Fruit fly (Drosophila melanogaster) S2 (cell line): Measurements from ENCODE around the gene mtgo.

Experiments
- CG8478 ChIP-seq: fragments of >200 bp; optimal IDR thresholded peaks from 2 replicates; lab custom pipeline; 2018
- CTCF ChIP-seq, 2 experiments: fragments of >200 bp; optimal IDR thresholded peaks; 2 replicates each; lab custom pipeline; 2018

The mtgo gene

DNA sequence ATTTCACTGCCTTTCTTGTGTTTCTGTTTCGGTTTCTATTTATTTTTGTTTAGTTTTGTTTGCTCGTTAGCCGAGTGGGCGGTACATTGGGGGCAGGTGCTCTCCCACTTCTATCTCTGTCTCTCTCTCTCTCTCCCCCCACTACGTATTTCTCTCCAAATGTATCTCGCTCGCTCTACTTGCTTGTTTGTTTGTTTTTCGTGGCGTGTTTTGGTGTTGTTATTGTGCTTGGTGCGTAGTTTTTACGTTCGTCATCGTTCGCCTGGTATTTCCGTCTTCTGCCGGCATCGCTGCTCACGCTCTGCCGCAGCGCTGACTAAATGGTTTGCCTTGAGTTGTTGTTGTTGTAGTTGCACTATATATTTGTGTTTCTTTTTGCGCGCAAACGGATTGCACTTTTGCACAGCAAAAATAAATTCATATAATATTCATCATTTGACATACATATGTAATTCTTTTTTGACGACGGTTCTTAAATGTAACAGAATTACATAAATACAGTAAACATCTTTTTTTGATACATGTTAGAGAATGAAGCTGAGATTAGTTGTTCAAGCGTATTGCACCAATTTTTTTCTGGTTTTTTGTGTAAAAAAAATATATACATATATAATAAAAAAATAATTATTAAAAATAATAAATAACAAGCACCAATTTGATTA, 10.5 kb upstream of the mtgo start:
- no peak for TF ChIP-seq CG8478 (lab: Kevin White, UChicago)
- TF ChIP-seq CTCF (optimal IDR thresholded peaks at IDR 0.05; lab: Kevin White, UChicago) = no peak

DNA sequence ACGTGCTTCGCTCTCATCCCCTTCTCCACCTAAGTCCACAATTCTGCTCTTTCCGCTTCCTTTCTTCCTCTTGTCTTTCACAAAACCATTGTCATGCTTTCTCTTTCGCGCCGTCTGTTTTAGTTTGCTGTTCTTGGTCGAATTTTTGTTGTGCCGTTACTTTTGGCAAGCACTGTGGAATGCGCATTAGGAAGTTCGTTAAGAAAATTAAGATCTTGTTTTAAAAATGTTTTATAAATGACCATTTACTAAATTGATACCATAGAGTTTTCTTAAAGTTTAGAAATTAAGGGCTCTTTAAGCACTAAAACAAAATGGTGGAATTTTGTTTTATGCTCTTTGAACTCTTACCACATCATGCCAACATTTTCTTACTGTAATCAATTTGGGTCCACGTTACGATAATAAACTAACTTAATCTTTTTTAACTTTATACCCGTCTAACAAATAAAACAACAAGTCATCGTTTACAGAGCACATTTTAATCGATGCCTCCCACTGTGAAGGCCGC, 9.7 kb upstream of the mtgo start:
- TF ChIP-seq CTCF (optimal IDR thresholded peaks at IDR 0.05; lab: Kevin White, UChicago) = no peak
- TF ChIP-seq CG8478 (lab: Kevin White, UChicago) = no peak

DNA sequence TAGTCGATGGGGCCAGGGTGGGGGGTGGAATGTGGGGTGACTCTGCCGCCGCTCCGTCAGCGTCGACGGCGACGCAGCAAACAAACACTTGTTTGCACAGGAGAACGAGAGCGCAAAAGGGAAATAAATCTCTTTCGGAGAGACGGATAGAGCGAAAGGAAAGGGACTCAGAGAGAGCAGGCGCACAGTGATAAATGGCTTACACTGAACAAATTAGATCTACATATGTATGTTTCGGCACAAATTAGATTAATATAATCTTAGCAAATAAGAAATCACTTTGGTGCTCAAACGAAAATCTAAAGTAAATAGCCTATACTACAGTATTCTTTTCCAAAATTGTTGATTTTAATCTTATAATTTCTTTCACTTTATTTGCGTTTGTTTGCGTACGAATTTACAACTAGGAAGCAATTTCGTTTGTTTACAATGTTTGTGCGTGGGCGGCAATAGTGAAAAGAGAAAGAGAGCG, 9.1 kb upstream of the mtgo start:
- no peak for TF ChIP-seq CTCF (optimal IDR thresholded peaks at IDR 0.05; lab: Kevin White, UChicago)

DNA sequence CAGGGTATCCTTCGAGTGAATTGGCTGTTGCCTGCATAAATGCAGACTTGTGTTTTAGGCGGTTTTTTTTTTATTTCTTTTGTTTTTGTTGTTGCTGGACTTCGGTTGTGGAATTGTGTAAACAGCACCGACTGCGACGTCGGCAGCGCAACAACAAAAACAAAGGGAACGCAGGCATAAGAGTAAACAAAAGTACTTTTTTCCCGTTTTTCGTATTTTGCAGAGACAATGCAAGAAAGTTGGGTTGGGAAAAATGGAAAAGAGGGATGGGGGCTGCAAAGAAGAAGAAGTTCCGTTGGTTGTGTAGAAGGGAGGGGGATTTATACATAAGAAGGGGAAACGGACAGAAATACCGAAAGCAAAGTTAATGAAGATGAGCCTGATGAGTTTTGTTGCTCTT, 8.3 kb upstream of the mtgo start:
- TF ChIP-seq CG8478 (lab: Kevin White, UChicago) (no peak), CTCF (optimal IDR thresholded peaks at IDR 0.05; lab: Kevin White, UChicago) (no peak)

DNA sequence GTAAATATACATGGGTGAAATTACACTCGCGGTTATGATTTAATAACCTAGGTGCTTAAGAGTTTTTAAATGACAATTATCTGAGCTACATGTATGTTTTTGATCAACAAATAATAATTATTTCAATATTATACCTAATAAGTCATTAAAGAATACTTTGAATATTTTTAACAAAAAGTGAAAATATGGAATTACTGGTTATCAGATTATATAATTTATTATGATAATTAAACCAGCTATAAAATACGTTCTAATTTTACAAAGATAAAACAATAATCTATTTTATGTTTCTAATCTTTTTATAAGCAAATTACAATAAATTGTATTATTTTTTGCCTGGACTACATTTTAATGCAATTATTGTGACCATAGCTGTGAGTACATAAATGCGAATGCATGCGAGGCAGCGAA, 7.8 kb upstream of the mtgo start:
- TF ChIP-seq CG8478 (lab: Kevin White, UChicago) (no peak), CTCF (optimal IDR thresholded peaks at IDR 0.05; lab: Kevin White, UChicago) (no peak)

DNA sequence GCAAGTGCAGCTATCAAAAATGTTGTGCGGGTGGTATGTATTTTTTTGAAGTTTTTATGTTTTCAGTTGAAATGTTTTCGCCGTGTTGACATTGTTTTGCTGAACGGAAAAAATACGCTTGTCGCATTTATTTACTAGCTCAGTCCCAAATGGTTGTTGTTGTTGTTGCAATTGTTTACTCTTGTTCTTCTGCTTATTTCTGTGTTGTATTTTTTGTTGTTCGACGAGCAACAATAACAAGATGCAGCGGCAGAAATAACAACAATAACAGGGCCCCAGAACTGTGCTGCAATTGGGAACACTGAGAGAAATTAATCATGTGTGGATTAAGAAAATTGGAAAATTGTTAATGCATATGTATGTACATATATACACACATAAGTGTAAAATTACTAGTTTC, 6.7 kb upstream of the mtgo start:
- TF ChIP-seq CG8478 (lab: Kevin White, UChicago) = no peak
- no peak for TF ChIP-seq CTCF (optimal IDR thresholded peaks at IDR 0.05; lab: Kevin White, UChicago)

DNA sequence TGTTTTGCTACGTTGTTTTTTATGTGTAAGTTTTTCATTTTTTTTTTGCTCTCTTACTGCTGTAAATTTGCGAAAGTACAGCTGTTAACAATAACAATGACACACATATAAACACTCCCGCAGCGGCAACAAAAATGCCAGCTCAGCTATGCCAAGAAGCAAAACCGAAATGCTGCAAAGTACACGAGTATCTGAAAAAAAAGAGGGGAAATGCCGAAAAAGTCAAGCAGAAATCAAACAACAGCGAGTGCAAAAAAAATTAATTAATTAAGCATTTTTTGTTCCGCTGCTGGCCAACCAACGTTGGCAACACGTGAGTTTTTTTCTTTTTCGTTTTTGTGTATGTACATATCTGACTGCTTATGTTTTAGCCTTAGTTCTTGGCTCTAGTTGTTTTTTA, 5.9 kb upstream of the mtgo start:
- TF ChIP-seq CG8478 (lab: Kevin White, UChicago) (no peak), CTCF (optimal IDR thresholded peaks at IDR 0.05; lab: Kevin White, UChicago) (no peak)

DNA sequence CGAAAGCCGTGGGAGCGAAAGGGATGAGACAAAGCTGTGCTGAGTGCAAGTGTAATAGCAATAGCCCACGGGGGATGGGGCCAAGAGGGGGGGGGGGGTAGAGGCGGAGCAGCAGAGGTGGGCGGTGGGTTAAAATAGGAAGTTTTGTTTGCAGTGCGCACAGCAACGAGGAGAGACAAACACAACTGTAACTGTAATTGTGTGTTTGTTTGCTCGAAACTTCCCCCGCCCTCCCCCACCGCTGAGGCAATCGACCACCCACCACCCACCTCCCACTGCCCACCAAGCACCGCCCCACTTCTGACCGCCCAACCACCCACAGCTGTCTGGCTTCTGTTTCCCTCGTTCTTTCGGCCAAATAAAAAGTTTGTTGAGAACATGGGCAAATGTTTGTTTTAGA, 4.0 kb upstream of the mtgo start:
- no peak for TF ChIP-seq CG8478 (lab: Kevin White, UChicago)
- no peak for TF ChIP-seq CTCF (optimal IDR thresholded peaks at IDR 0.05; lab: Kevin White, UChicago)

DNA sequence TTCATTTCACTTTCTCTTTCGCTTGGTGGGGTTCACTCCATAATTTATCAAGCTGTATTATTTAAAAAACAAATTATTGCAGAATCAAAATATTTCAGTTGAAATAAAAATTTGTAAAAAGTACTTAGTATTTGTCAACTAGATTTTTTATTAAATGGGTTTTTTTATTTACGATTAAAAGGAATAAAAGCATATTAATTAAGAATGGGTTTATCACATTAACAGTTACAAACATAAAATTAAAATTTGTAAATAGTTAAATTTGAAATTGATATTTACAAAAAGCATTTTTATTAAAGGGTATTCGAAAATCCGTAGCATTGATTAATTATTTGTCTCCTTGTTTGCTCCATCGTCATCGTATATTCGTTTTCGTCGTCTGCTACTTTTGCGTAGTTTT, 3.5 kb upstream of the mtgo start:
- TF ChIP-seq CTCF (optimal IDR thresholded peaks at IDR 0.05; lab: Kevin White, UChicago) (no peak), CG8478 (lab: Kevin White, UChicago) (no peak)

DNA sequence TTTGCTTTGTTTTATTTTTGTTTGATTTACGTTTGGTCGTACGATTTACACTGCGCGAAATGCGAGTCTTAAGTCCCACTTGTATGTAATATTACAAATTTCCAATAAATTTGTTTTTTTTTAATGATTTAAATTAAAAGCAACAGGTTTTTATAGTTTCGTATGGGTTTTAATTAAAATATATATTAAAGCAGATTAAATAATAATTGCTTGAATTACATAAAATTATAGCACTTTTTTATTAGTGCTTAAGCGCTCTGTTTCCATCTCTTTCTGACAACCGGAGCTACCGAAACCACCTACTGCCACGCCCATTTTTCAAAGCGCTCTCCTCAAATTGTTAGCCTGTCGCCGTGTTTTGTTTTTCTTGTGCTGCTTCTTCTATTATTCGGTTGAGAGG, 3.1 kb upstream of the mtgo start:
- TF ChIP-seq CTCF (optimal IDR thresholded peaks at IDR 0.05; lab: Kevin White, UChicago) (no peak), CG8478 (lab: Kevin White, UChicago) (no peak)

DNA sequence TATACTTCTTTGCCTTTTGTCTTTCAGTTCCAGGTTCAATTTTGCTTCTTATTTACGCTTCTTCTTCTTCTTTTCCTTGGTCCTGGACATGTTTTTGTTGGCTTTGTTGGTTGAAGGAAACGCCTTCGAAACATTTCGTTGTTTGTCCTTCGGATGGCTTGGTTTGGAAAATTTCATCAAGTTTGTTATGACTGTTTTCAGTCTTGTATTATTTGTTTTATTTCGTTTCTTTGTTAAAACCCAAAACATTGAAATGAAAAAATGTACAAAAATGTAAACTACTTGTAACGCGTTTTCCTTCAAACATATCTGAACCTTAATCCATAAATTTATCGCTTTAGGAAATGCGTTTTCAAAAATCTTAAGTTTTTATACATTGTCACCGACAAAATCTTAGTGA, 2.6 kb upstream of the mtgo start, which contains the start of gene CG31816:
Gene CG31816 (plus strand): TSS at position 301 of the 400 bp plus-strand sequence.
- no peak for TF ChIP-seq CG8478 (lab: Kevin White, UChicago)
- no peak for TF ChIP-seq CTCF (optimal IDR thresholded peaks at IDR 0.05; lab: Kevin White, UChicago)

DNA sequence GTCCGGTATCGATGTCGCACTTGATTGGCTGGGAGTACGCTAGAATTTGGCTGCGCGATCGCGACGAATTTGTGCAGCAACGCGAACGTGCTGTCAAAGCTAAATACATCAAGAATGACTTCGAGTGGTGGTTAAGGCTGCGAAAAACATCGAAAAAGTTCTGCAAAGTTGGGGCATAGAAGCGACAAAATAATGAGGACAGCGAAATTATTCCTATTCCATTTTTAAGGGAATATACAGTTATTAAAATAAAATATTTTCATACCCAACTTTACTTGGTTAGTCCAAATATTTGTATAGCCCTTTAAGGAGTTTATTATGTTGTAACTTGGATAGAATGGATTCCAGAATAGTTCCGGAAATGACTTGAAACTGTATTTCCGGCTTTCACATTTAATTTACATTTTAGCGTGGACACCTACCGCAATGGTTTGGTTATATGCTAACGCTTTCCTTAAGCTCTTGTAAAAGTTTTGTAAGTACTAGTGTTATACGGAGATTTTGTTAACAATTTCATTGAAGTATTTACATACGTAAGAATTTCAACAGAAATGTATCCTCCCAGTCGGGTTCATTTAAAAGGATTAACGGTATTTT, 1.7 kb upstream of the mtgo start:
- TF ChIP-seq CG8478 (lab: Kevin White, UChicago) (no peak), CTCF (optimal IDR thresholded peaks at IDR 0.05; lab: Kevin White, UChicago) (no peak)

DNA sequence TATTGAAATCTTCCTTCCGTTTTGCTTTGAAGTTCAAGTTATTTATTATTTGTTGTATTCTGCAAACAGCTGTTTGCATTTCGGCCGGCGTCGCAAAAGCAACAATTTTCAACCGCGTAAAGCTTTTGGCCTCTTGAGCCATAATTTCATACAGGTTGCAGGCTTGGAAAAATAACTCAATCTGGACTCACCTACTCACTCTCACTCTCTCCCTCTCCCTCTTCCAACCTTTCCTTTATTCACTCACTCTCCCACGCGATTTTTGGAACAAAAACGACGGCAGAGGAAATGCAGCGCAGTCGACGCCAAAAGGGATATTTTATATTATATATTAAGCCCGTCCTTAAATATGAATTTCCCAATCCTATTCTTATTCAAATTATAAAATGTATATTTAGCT, 922 bp upstream of the mtgo start:
- no peak for TF ChIP-seq CTCF (optimal IDR thresholded peaks at IDR 0.05; lab: Kevin White, UChicago)
- TF ChIP-seq CG8478 (lab: Kevin White, UChicago) = no peak

DNA sequence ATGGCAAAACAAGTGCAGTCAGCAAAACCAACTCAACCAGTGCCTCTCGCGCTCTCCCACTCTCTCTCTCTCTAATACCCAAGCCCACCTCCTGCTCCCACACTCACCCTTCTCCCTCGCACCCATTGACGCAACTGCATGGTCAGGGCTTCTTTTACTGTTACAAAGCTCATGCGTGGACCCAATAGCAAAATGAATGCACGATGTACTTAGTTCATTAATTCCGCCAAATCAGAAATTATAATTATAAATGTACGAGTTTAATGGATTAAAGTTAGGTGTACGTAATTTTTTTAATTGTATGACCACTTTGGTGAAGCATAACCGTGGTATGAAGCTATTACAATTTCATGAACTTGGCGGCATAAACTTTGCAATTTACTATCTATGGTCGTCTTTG, 956 bp downstream of the mtgo start:
- TF ChIP-seq CG8478 (lab: Kevin White, UChicago) = no peak

DNA sequence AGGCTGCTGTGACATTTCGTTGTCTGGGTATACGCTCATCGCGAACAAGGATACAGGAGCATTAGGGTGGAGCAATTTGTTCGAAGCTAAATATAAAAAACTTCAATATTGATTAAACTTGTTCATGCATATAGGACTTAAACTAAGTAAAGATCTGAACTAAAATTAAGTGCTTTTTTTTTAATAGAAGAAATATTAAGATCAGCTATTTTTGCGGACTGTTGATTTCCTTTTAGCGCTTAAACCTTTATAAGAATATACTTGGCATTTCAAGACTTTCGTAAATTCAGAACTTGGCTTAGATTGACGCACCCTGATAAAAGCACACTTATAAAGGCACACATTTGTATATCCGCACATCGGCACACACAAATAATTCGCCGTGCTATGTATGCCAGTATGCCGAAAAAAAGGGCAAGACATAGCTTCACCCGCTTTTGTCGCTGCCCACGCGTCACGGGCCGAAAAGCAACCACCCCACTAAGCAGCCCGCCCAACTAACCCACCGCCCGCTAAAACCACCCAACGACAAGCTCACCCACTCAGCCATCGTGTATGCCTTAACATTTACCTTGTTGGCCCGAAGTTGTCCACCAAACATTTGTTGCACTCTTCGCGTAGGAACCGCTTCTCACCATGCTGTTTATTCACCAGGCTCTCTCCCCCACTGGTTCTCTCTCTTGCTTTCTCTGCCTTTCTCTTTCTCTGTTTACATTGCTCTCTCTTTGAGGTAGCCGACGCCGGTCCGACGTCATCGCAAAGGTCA, 3.0 kb downstream of the mtgo start:
- TF ChIP-seq CTCF (optimal IDR thresholded peaks at IDR 0.05; lab: Kevin White, UChicago) (no peak), CG8478 (lab: Kevin White, UChicago) (no peak)
